Worm (Caenorhabditis elegans) whole organism, L4 larva: ENCODE data around the gene lido-5.

Experiments used
- F26F4.8 ChIP-seq: fragments of 200-800 bp; sonication (Bioruptor generic); conservative IDR thresholded peaks from 2 replicates; pipeline ENCODE4 v1.3.6; 2022; ENCODE audit warnings: missing genetic modification characterization, missing compliant biosample characterization
- F37D6.2 ChIP-seq: sonication (generic microtip); optimal IDR thresholded peaks from 2 replicates; lab custom pipeline; 2016; ENCODE audit warnings: mild to moderate bottlenecking, missing genetic modification characterization, missing compliant biosample characterization
- T20F7.1 ChIP-seq: fragments of 200-800 bp; sonication (Bioruptor generic); optimal IDR thresholded peaks from 2 replicates; lab custom pipeline; 2018; ENCODE audit warnings: mild to moderate bottlenecking, missing genetic modification characterization, missing compliant biosample characterization
- T26A8.4 ChIP-seq: fragments of 200-800 bp; sonication (Bioruptor generic); IDR thresholded peaks from 2 replicates; pipeline ENCODE4 v1.3.6; 2022; ENCODE audit warnings: missing genetic modification characterization, missing compliant biosample characterization
- Y5F2A.4 ChIP-seq: fragments of 200-800 bp; sonication (Bioruptor generic); optimal IDR thresholded peaks from 2 replicates; lab custom pipeline; 2018; ENCODE audit warnings: mild to moderate bottlenecking, missing genetic modification characterization, missing compliant biosample characterization
- Y75B8A.6 ChIP-seq: fragments of 200-800 bp; sonication (Bioruptor generic); IDR thresholded peaks from 2 replicates; pipeline ENCODE4 v1.3.6; 2022; ENCODE audit warnings: missing genetic modification reagents, missing genetic modification characterization, missing compliant biosample characterization
- ama-1 ChIP-seq: fragments of 150-350 bp; optimal IDR thresholded peaks from 2 replicates; lab custom pipeline; 2014; ENCODE audit warnings: inconsistent platforms, mixed read lengths
- ceh-28 ChIP-seq: fragments of 150-350 bp; optimal IDR thresholded peaks from 2 replicates; lab custom pipeline; 2014; ENCODE audit warnings: missing biosample characterization, missing genetic modification reagents, missing genetic modification characterization
- ceh-32 ChIP-seq: sonication (generic microtip); optimal IDR thresholded peaks from 2 replicates; lab custom pipeline; 2016; ENCODE audit warnings: mild to moderate bottlenecking, missing genetic modification characterization, missing compliant biosample characterization; ENCODE audit not compliant: poor library complexity
- ceh-62 ChIP-seq: sonication (generic microtip); optimal IDR thresholded peaks from 2 replicates; lab custom pipeline; 2017; ENCODE audit warnings: missing biosample characterization, missing genetic modification characterization
- ctbp-1 ChIP-seq: fragments of 200-800 bp; sonication (Bioruptor generic); IDR thresholded peaks from 2 replicates; pipeline ENCODE4 v1.3.6; 2022; ENCODE audit warnings: missing genetic modification reagents, missing genetic modification characterization, missing compliant biosample characterization
- dmd-6 ChIP-seq: fragments of 200-800 bp; sonication (Bioruptor generic); IDR thresholded peaks from 2 replicates; pipeline ENCODE4 v1.3.6; 2022; ENCODE audit warnings: missing genetic modification reagents, missing genetic modification characterization, missing compliant biosample characterization
- dve-1 ChIP-seq: sonication (generic microtip); optimal IDR thresholded peaks from 2 replicates; lab custom pipeline; 2017; ENCODE audit warnings: antibody characterized with exemption, mild to moderate bottlenecking, missing genetic modification characterization, missing compliant biosample characterization; ENCODE audit not compliant: insufficient read depth
- egl-27 ChIP-seq: sonication (generic microtip); optimal IDR thresholded peaks from 3 replicates; lab custom pipeline; 2017; ENCODE audit warnings: missing biosample characterization, missing genetic modification reagents, missing genetic modification characterization
- fkh-10 ChIP-seq: fragments of 150-350 bp; optimal IDR thresholded peaks from 2 replicates; lab custom pipeline; 2014; ENCODE audit warnings: missing biosample characterization, missing genetic modification reagents, missing genetic modification characterization
- gei-8 ChIP-seq: fragments of 200-800 bp; sonication (Bioruptor generic); optimal IDR thresholded peaks from 2 replicates; lab custom pipeline; 2018; ENCODE audit warnings: mild to moderate bottlenecking, missing genetic modification characterization, missing compliant biosample characterization
- hif-1 ChIP-seq, 2 experiments: sonication (generic microtip); optimal IDR thresholded peaks; 2 replicates each; lab custom pipeline; 2016 to 2017; ENCODE audit warnings: missing compliant biosample characterization in 2 of 2, missing genetic modification characterization in 2 of 2, missing genetic modification reagents in 2 of 2, missing genotype in 2 of 2, mild to moderate bottlenecking in 1 of 2
- hlh-11 ChIP-seq: fragments of 200-800 bp; sonication (Bioruptor generic); optimal IDR thresholded peaks from 2 replicates; lab custom pipeline; 2018; ENCODE audit warnings: mild to moderate bottlenecking, missing genetic modification characterization, missing compliant biosample characterization
- hlh-30 ChIP-seq: sonication (generic microtip); optimal IDR thresholded peaks from 2 replicates; lab custom pipeline; 2017; ENCODE audit warnings: antibody characterized with exemption, mild to moderate bottlenecking, missing genetic modification characterization, missing compliant biosample characterization; ENCODE audit not compliant: insufficient read depth
- lin-1 ChIP-seq: fragments of 200-800 bp; sonication (Bioruptor generic); IDR thresholded peaks from 2 replicates; pipeline ENCODE4 v1.3.6; 2022; ENCODE audit warnings: missing genetic modification reagents, missing genetic modification characterization, missing compliant biosample characterization
- lin-13 ChIP-seq: fragments of 150-350 bp; optimal IDR thresholded peaks from 2 replicates; lab custom pipeline; 2014; ENCODE audit warnings: missing biosample characterization, missing genetic modification reagents, missing genetic modification characterization
- lin-15B ChIP-seq: fragments of 150-350 bp; sonication (generic microtip); optimal IDR thresholded peaks from 3 replicates; lab custom pipeline; 2014; ENCODE audit warnings: missing biosample characterization, missing genetic modification characterization
- lin-39 ChIP-seq: fragments of 150-350 bp; optimal IDR thresholded peaks from 2 replicates; lab custom pipeline; 2014; ENCODE audit warnings: missing biosample characterization, missing genetic modification reagents, missing genetic modification characterization
- madf-5 ChIP-seq, 2 experiments: fragments of 200-800 bp; sonication (Bioruptor generic); IDR thresholded peaks; 2 replicates each; pipeline ENCODE4 v1.3.6; 2022; ENCODE audit warnings: missing compliant biosample characterization in 2 of 2, missing genetic modification characterization in 2 of 2
- madf-9 ChIP-seq: fragments of 200-800 bp; sonication (Bioruptor generic); conservative IDR thresholded peaks from 2 replicates; pipeline ENCODE4 v1.3.6; 2022; ENCODE audit warnings: missing genetic modification reagents, missing genetic modification characterization, missing compliant biosample characterization
- mdl-1 ChIP-seq, 2 experiments: fragments of 150-350 bp in 1 of 2; sonication (generic microtip) in 1 of 2; optimal IDR thresholded peaks; 2 replicates each; lab custom pipeline; 2014 to 2017; ENCODE audit warnings: missing biosample characterization in 2 of 2, missing genetic modification characterization in 2 of 2
- mep-1 ChIP-seq: fragments of 150-350 bp; sonication (generic microtip); optimal IDR thresholded peaks from 3 replicates; lab custom pipeline; 2014; ENCODE audit warnings: missing biosample characterization, missing genetic modification characterization
- mxl-3 ChIP-seq: fragments of 200-800 bp; sonication (Bioruptor generic); optimal IDR thresholded peaks from 2 replicates; lab custom pipeline; 2018; ENCODE audit warnings: mild to moderate bottlenecking, missing genetic modification characterization, missing compliant biosample characterization
- nhr-102 ChIP-seq: sonication (generic microtip); optimal IDR thresholded peaks from 2 replicates; lab custom pipeline; 2016; ENCODE audit warnings: mild to moderate bottlenecking, missing genetic modification characterization, moderate library complexity, missing compliant biosample characterization
- nhr-111 ChIP-seq: fragments of 200-800 bp; sonication (Bioruptor generic); optimal IDR thresholded peaks from 2 replicates; lab custom pipeline; 2018; ENCODE audit warnings: mild to moderate bottlenecking, missing genetic modification characterization, missing compliant biosample characterization
- nhr-237 ChIP-seq: sonication (generic microtip); optimal IDR thresholded peaks from 2 replicates; lab custom pipeline; 2017; ENCODE audit warnings: missing biosample characterization, missing genetic modification characterization
- nhr-28 ChIP-seq: fragments of 150-350 bp; optimal IDR thresholded peaks from 2 replicates; lab custom pipeline; 2014; ENCODE audit warnings: missing biosample characterization, missing genetic modification characterization
- nhr-42 ChIP-seq: fragments of 200-800 bp; sonication (Bioruptor generic); IDR thresholded peaks from 2 replicates; pipeline ENCODE4 v1.3.6; 2022; ENCODE audit warnings: missing genetic modification characterization, missing compliant biosample characterization
- nhr-6 ChIP-seq: fragments of 150-350 bp; optimal IDR thresholded peaks from 2 replicates; lab custom pipeline; 2014; ENCODE audit warnings: missing biosample characterization, missing genetic modification characterization
- nhr-76 ChIP-seq: fragments of 150-350 bp; optimal IDR thresholded peaks from 2 replicates; lab custom pipeline; 2014; ENCODE audit warnings: missing biosample characterization, missing genetic modification characterization
- nhr-77 ChIP-seq: fragments of 150-350 bp; optimal IDR thresholded peaks from 2 replicates; lab custom pipeline; 2014; ENCODE audit warnings: missing biosample characterization, missing genetic modification characterization
- sdz-12 ChIP-seq: fragments of 200-800 bp; sonication (Bioruptor generic); optimal IDR thresholded peaks from 2 replicates; lab custom pipeline; 2018; ENCODE audit warnings: mild to moderate bottlenecking, missing genetic modification characterization, missing compliant biosample characterization
- skn-1 ChIP-seq: fragments of 150-350 bp; optimal IDR thresholded peaks from 2 replicates; lab custom pipeline; 2014; ENCODE audit warnings: missing biosample characterization, missing genetic modification characterization
- snpc-4 ChIP-seq: fragments of 150-350 bp; optimal IDR thresholded peaks from 2 replicates; lab custom pipeline; 2014; ENCODE audit warnings: missing biosample characterization, missing genetic modification characterization
- tag-97 ChIP-seq: fragments of 200-800 bp; sonication (Bioruptor generic); IDR thresholded peaks from 2 replicates; pipeline ENCODE4 v1.3.6; 2022; ENCODE audit warnings: missing genetic modification characterization, missing compliant biosample characterization
- unc-62 ChIP-seq, 3 experiments: fragments of 150-350 bp in 1 of 3; sonication (generic microtip); optimal IDR thresholded peaks in 2 of 3; peaks in 1 of 3; 1 replicate in 1 of 3; 2 replicates in 2 of 3; lab custom pipeline; 2014 to 2017; ENCODE audit warnings: missing biosample characterization in 3 of 3, missing genetic modification characterization in 3 of 3, missing genetic modification reagents in 3 of 3, missing genotype in 1 of 3
- zag-1 ChIP-seq: fragments of 150-350 bp; optimal IDR thresholded peaks from 2 replicates; lab custom pipeline; 2014; ENCODE audit warnings: missing biosample characterization, missing genetic modification characterization
- ztf-11 ChIP-seq: fragments of 150-350 bp; optimal IDR thresholded peaks from 2 replicates; lab custom pipeline; 2014; ENCODE audit warnings: missing biosample characterization, missing genetic modification characterization

lido-5 gene

DNA sequence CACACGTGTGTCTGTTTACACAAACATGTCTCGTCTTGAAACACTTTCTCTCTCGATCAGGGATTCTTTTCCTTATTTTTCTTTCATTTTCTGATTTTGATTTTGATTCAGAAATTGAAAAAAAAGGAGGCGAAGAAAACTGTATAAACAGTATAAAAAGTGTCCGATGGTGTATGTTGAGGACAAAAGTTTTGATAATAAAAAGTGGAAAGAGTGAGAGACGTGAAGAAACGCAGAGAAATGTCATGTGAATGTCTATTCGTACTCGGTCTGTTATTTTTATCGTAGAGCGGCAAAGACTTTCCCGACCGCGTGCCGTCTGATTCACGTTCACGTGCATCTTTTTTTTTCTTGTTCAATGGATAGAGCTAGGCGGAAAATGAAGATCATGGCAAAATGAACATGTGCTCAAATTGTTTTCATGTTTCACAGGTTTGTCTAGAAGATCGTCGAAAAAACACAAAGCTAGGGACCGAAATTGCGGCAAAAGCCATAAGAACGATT is 46.7 kb downstream of the lido-5 start (continued):
- no peak for TF ChIP-seq F37D6.2 (tag; lab: Kevin White, UChicago)
- peak; percentile 63 for TF ChIP-seq lin-1
- no peak for TF ChIP-seq fkh-10
- TF ChIP-seq ama-1 = peak; percentile 2
- TF ChIP-seq hif-1 (tag; optimal IDR thresholded peaks at IDR 0.05; lab: Kevin White, UChicago) = peak in 1 of 2 experiments; percentile 66
- peak; percentile 30; the same call in 1 of the 2 replicates for TF ChIP-seq ctbp-1 (GFP tag; lab: Robert Waterston, UW)
- TF ChIP-seq snpc-4 (tag; lab: Kevin White, UChicago) = no peak
- peak; percentile 47 for TF ChIP-seq nhr-76 (tag; lab: Kevin White, UChicago)
- peak; percentile 53; the same call in 1 of the 2 replicates for TF ChIP-seq T26A8.4 (GFP tag; lab: Robert Waterston, UW)
- no peak for TF ChIP-seq lin-15B (tag; lab: Kevin White, UChicago)
- peak; percentile 84 for TF ChIP-seq dve-1 (tag; lab: Kevin White, UChicago)
- peak; percentile 46; the same call in 1 of the 2 replicates for TF ChIP-seq madf-9 (GFP tag; lab: Robert Waterston, UW)
- TF ChIP-seq mdl-1 (tag; optimal IDR thresholded peaks at IDR 0.05; lab: Kevin White, UChicago) = peak; percentile 82 to 99
- peak; percentile 21 for TF ChIP-seq lin-13 (GFP tag; lab: Kevin White, UChicago)
- peak; percentile 58 for TF ChIP-seq mep-1
- TF ChIP-seq hlh-11 (tag; lab: Kevin White, UChicago) = peak; percentile 97
- TF ChIP-seq nhr-6 (tag; lab: Kevin White, UChicago) = no peak
- TF ChIP-seq gei-8 (GFP tag; lab: Kevin White, UChicago) = peak; percentile 70
- peak in 1 of 2 experiments; percentile 94 for TF ChIP-seq unc-62 (GFP tag; optimal IDR thresholded peaks at IDR 0.05 in 1 of 2; lab: Kevin White, UChicago)
- TF ChIP-seq unc-62 (tag; optimal IDR thresholded peaks at IDR 0.05; lab: Kevin White, UChicago) = no peak
- TF ChIP-seq nhr-28 = peak; percentile 92
- TF ChIP-seq nhr-237 (tag; lab: Kevin White, UChicago) = no peak
- peak; percentile 42 for TF ChIP-seq nhr-102 (tag; lab: Kevin White, UChicago)
- no peak for TF ChIP-seq madf-5 (GFP tag; IDR thresholded peaks at IDR 0.05; lab: Robert Waterston, UW)

DNA sequence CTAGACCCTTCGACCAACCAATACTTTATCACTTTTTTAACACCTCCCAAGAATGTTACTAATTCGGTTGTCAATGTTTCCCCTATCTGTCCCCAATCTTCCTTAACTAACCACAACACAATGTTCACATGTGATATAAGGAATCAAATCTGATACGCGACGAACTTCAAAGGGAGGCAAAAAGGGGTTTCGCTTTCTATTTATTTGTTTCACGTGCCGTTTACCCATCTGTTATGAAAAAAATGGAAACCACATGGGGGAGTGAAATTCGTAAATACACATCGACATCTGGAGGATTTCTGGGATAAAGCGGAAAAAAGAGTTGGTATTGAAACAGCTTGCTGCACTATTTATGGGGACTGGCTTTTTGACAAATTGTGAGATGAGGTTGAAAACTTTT is 48.3 kb downstream of the lido-5 start:
- TF ChIP-seq Y75B8A.6 (GFP tag; lab: Robert Waterston, UW) = no peak
- TF ChIP-seq nhr-6 (tag; lab: Kevin White, UChicago) = no peak
- TF ChIP-seq ztf-11 (tag; lab: Kevin White, UChicago) = no peak
- TF ChIP-seq hif-1 (tag; optimal IDR thresholded peaks at IDR 0.05; lab: Kevin White, UChicago) = no peak
- no peak for TF ChIP-seq F26F4.8 (GFP tag; lab: Robert Waterston, UW)
- TF ChIP-seq nhr-111 = no peak
- no peak for TF ChIP-seq madf-9 (GFP tag; lab: Robert Waterston, UW)
- no peak for TF ChIP-seq T20F7.1 (GFP tag; lab: Kevin White, UChicago)
- no peak for TF ChIP-seq ctbp-1 (GFP tag; lab: Robert Waterston, UW)
- TF ChIP-seq sdz-12 (GFP tag; lab: Kevin White, UChicago) = no peak
- peak in 1 of 2 experiments; percentile 42 for TF ChIP-seq mdl-1 (tag; optimal IDR thresholded peaks at IDR 0.05; lab: Kevin White, UChicago)
- peak; percentile 48 for TF ChIP-seq mxl-3 (GFP tag; lab: Kevin White, UChicago)
- no peak for TF ChIP-seq Y5F2A.4
- TF ChIP-seq skn-1 = no peak
- TF ChIP-seq zag-1 (tag; lab: Kevin White, UChicago) = no peak
- no peak for TF ChIP-seq nhr-42
- peak; percentile 0 for TF ChIP-seq dve-1 (tag; lab: Kevin White, UChicago)
- peak in 1 of 2 experiments; percentile 60 for TF ChIP-seq unc-62 (GFP tag; optimal IDR thresholded peaks at IDR 0.05 in 1 of 2; lab: Kevin White, UChicago)
- TF ChIP-seq unc-62 (tag; optimal IDR thresholded peaks at IDR 0.05; lab: Kevin White, UChicago) = no peak
- no peak for TF ChIP-seq ceh-28
- TF ChIP-seq nhr-77 (tag; lab: Kevin White, UChicago) = no peak
- no peak for TF ChIP-seq tag-97 (GFP tag; lab: Robert Waterston, UW)
- no peak for TF ChIP-seq egl-27
- peak; percentile 28 for TF ChIP-seq nhr-28
- no peak for TF ChIP-seq ceh-62 (tag; lab: Kevin White, UChicago)
- peak; percentile 43 for TF ChIP-seq hlh-11 (tag; lab: Kevin White, UChicago)
- TF ChIP-seq dmd-6 (GFP tag; lab: Robert Waterston, UW) = peak; percentile 24; the same call in 1 of the 2 replicates
- peak; percentile 84 for TF ChIP-seq hlh-30 (tag; lab: Kevin White, UChicago)
- TF ChIP-seq lin-39 (tag; lab: Kevin White, UChicago) = no peak
- no peak for TF ChIP-seq ceh-32
